Worm (Caenorhabditis elegans): ENCODE data around the gene mans-2.

The mans-2 gene

DNA sequence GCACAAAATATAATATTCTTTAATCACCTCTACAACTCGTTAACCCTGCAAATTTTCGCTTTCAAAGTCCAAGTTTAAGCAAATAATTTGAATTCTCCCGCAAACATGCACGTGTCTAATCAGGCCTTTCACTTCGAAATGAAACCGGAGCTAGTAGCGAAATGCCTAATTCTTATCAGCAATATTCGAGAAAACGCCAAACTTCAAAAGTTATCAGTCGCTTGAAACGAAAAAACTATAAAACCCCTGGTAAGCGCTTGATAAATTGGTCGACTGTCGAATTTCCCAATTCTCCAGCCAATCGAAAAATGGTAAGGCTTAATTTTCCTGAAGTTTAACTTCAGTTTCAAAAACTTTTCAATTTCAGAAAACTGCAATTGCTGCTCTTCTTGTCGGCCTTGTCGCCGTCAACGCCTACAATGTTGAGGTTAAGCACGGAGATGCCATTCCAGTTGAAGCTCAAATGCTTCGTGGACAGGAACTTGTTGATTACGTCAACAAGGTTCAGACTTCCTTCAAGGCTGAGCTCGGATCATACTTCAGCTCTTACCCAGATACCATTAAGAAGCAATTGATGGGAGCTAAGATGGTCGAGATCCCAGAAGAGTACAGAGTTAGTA, 17.7 kb upstream of the mans-2 start, which contains the start of gene cpr-9 (continued):
- TF ChIP-seq tag-97 (GFP tag; IDR thresholded peaks at IDR 0.05): no peak
- no peak for TF ChIP-seq zip-2 (tag; optimal IDR thresholded peaks at IDR 0.05)
- no peak for TF ChIP-seq jun-1 (tag; optimal IDR thresholded peaks at IDR 0.05)
- no peak for TF ChIP-seq dmd-9 (GFP tag; IDR thresholded peaks at IDR 0.05)
- no peak for TF ChIP-seq nhr-237 (tag; optimal IDR thresholded peaks at IDR 0.05)
- no peak for TF ChIP-seq unc-39 (tag; optimal IDR thresholded peaks at IDR 0.05)
- TF ChIP-seq ceh-62 (tag; optimal IDR thresholded peaks at IDR 0.05): no peak
- no peak for TF ChIP-seq nhr-77 (tag; optimal IDR thresholded peaks at IDR 0.05)
- peak; percentile 67 for TF ChIP-seq T26A8.4 (GFP tag; IDR thresholded peaks at IDR 0.05)
- TF ChIP-seq hlh-11 (tag; optimal IDR thresholded peaks at IDR 0.05): peak; percentile 41
- no peak for TF ChIP-seq vab-7 (GFP tag; IDR thresholded peaks at IDR 0.05)
- no peak for TF ChIP-seq Y75B8A.6 (GFP tag; IDR thresholded peaks at IDR 0.05)
- TF ChIP-seq dmd-6 (GFP tag; IDR thresholded peaks at IDR 0.05): peak; percentile 56
- TF ChIP-seq nhr-25 (tag; optimal IDR thresholded peaks at IDR 0.05; ENCODE audit: borderline replicate concordance, insufficient read depth): no peak
- TF ChIP-seq zag-1 (tag; optimal IDR thresholded peaks at IDR 0.05): no peak
- TF ChIP-seq lin-15B (tag; optimal IDR thresholded peaks at IDR 0.05): no peak
- TF ChIP-seq lir-3 (tag; optimal IDR thresholded peaks at IDR 0.05): no peak
- no peak; the same call in 1 of the 2 replicates for TF ChIP-seq tra-1 (GFP tag; IDR thresholded peaks at IDR 0.05)
- TF ChIP-seq Y5F2A.4 (GFP tag; optimal IDR thresholded peaks at IDR 0.05): no peak
- peak; percentile 73 for TF ChIP-seq aha-1 (tag)
- no peak for TF ChIP-seq gei-8 (GFP tag; optimal IDR thresholded peaks at IDR 0.05)
- TF ChIP-seq mdt-29 (GFP tag; IDR thresholded peaks at IDR 0.05): peak; percentile 57; the same call in 1 of the 2 replicates
- TF ChIP-seq ztf-7 (tag; optimal IDR thresholded peaks at IDR 0.05): no peak
- no peak for TF ChIP-seq set-16 (GFP tag; IDR thresholded peaks at IDR 0.05)
- peak; percentile 19 for TF ChIP-seq hlh-30 (tag; optimal IDR thresholded peaks at IDR 0.05; ENCODE audit: insufficient read depth)
- no peak for TF ChIP-seq lim-7 (GFP tag; IDR thresholded peaks at IDR 0.05)
- no peak for TF ChIP-seq daf-16 (GFP tag; optimal IDR thresholded peaks at IDR 0.05)
- TF ChIP-seq daf-16 (tag; optimal IDR thresholded peaks at IDR 0.05): peak; percentile 65
- no peak for TF ChIP-seq zip-11 (GFP tag; IDR thresholded peaks at IDR 0.05)

- TF ChIP-seq daf-12 (tag; optimal IDR thresholded peaks at IDR 0.05): no peak
- TF ChIP-seq snpc-1.2 (GFP tag; IDR thresholded peaks at IDR 0.05): peak; percentile 89
- TF ChIP-seq zip-11 (GFP tag; IDR thresholded peaks at IDR 0.05): 0 out of 2 replicates have a peak, but pooled peaks have one; percentile 34
- peak; percentile 97 for TF ChIP-seq nhr-6 (tag; optimal IDR thresholded peaks at IDR 0.05)
- peak; percentile 87 for TF ChIP-seq arid-1 (GFP tag; conservative IDR thresholded peaks at IDR 0.05)
- TF ChIP-seq dmd-9 (GFP tag; IDR thresholded peaks at IDR 0.05): peak; percentile 71
- TF ChIP-seq tra-1 (GFP tag; IDR thresholded peaks at IDR 0.05): peak; percentile 77
- TF ChIP-seq nhr-48 (tag; optimal IDR thresholded peaks at IDR 0.05): peak; percentile 86
- TF ChIP-seq zip-2 (tag; optimal IDR thresholded peaks at IDR 0.05): peak; percentile 75
- peak; percentile 84; the same call in 1 of the 2 replicates for TF ChIP-seq D1046.2 (GFP tag; IDR thresholded peaks at IDR 0.05)
- TF ChIP-seq madf-5 (GFP tag; IDR thresholded peaks at IDR 0.05): peak; percentile 60 to 79; a peak in 2 of 4 replicates
- peak; percentile 98 for TF ChIP-seq hmg-1.1 (GFP tag; IDR thresholded peaks at IDR 0.05)
- no peak for TF ChIP-seq lin-39 (tag; optimal IDR thresholded peaks at IDR 0.05)
- peak; percentile 92 for TF ChIP-seq T26A8.4 (GFP tag; IDR thresholded peaks at IDR 0.05)
- TF ChIP-seq pha-4 (GFP tag; IDR thresholded peaks at IDR 0.05): peak; percentile 91
- no peak for TF ChIP-seq pha-4 (tag; optimal IDR thresholded peaks at IDR 0.05)
- TF ChIP-seq lsy-2 (tag; optimal IDR thresholded peaks at IDR 0.05): peak in 1 of 2 experiments; percentile 74
- no peak for TF ChIP-seq fos-1 (tag; optimal IDR thresholded peaks at IDR 0.05)
- TF ChIP-seq F49E8.2 (tag; optimal IDR thresholded peaks at IDR 0.05; ENCODE audit: borderline replicate concordance): peak; percentile 56
- no peak for TF ChIP-seq ceh-82 (tag; optimal IDR thresholded peaks at IDR 0.05)
- TF ChIP-seq nhr-42 (GFP tag; IDR thresholded peaks at IDR 0.05): peak; percentile 77
- no peak for TF ChIP-seq cey-2 (tag; optimal IDR thresholded peaks at IDR 0.05; ENCODE audit: borderline replicate concordance, insufficient read depth)
- TF ChIP-seq dve-1 (tag; optimal IDR thresholded peaks at IDR 0.05; ENCODE audit: insufficient read depth): peak; percentile 94
- TF ChIP-seq set-16 (GFP tag; IDR thresholded peaks at IDR 0.05): no peak; the same call in 1 of the 2 replicates
- peak; percentile 73 for TF ChIP-seq ceh-20 (GFP tag; IDR thresholded peaks at IDR 0.05)
Observed at ce11 chrV:12001747-12002456, 16.6 kb upstream of the mans-2 start, which contains the start of gene gcy-33. Gene gcy-33 (minus strand): TSS chrV:12001797.

Measured in whole organism, L4 larva.